Worm (Caenorhabditis elegans): Measurements from ENCODE around the gene C01G10.15.

- no peak for TF ChIP-seq nhr-10 (tag; optimal IDR thresholded peaks at IDR 0.05)
- no peak for TF ChIP-seq nhr-77 (tag; optimal IDR thresholded peaks at IDR 0.05)
- TF ChIP-seq nhr-12 (tag; optimal IDR thresholded peaks at IDR 0.05) = no peak
- no peak for TF ChIP-seq unc-55 (GFP tag; optimal IDR thresholded peaks at IDR 0.05)
- no peak for TF ChIP-seq ceh-16 (tag; optimal IDR thresholded peaks at IDR 0.05)
- TF ChIP-seq ztf-11 (tag; optimal IDR thresholded peaks at IDR 0.05) = no peak
- no peak for TF ChIP-seq nhr-11 (tag; optimal IDR thresholded peaks at IDR 0.05)
- no peak for TF ChIP-seq ama-1 (optimal IDR thresholded peaks at IDR 0.05)
- TF ChIP-seq skn-1 (tag; optimal IDR thresholded peaks at IDR 0.05) = no peak
- TF ChIP-seq fos-1 (tag; optimal IDR thresholded peaks at IDR 0.05) = peak; percentile 18
- TF ChIP-seq lin-11 (tag; optimal IDR thresholded peaks at IDR 0.05) = no peak
- no peak for TF ChIP-seq sem-4 (tag; optimal IDR thresholded peaks at IDR 0.05)
These were observed 39.0 kb downstream of the C01G10.15 start, which contains the start of gene sdc-3 for ce11 chrV:15048107-15048506.
